Fruit fly (Drosophila melanogaster) whole organism, prepupa: Measurements from ENCODE around the gene CG3546.

Experiments
- Blimp-1 ChIP-seq: fragments of 200-800 bp; sonication (Bioruptor generic); optimal IDR thresholded peaks from 3 replicates; lab custom pipeline; 2017; ENCODE audit warnings: missing biosample characterization, missing genetic modification characterization, mild to moderate bottlenecking, moderate library complexity, missing genetic modification reagents
- CG10631 ChIP-seq: fragments of 200-800 bp; sonication (Bioruptor generic); optimal IDR thresholded peaks from 2 replicates; lab custom pipeline; 2016; ENCODE audit warnings: missing biosample characterization, missing genetic modification characterization
- CG10669 ChIP-seq: fragments of 200-800 bp; sonication (Bioruptor generic); optimal IDR thresholded peaks from 3 replicates; lab custom pipeline; 2018; ENCODE audit warnings: missing biosample characterization, mild to moderate bottlenecking, missing genetic modification characterization, moderate library complexity
- CG11294 ChIP-seq: fragments of 200-800 bp; sonication (Bioruptor generic); IDR thresholded peaks from 2 replicates; pipeline ENCODE4 v1.3.6; 2022; ENCODE audit warnings: missing biosample characterization, missing genetic modification characterization
- CG11762 ChIP-seq: fragments of 200-800 bp; sonication (Bioruptor generic); optimal IDR thresholded peaks from 3 replicates; lab custom pipeline; 2016; ENCODE audit warnings: missing biosample characterization, missing genetic modification characterization; ENCODE audit not compliant: insufficient read depth
- CG11902 ChIP-seq: fragments of 200-800 bp; sonication (Bioruptor generic); optimal IDR thresholded peaks from 3 replicates; lab custom pipeline; 2016; ENCODE audit warnings: missing biosample characterization, missing genetic modification characterization
- CG15336 ChIP-seq: fragments of 200-800 bp; sonication (Bioruptor generic); IDR thresholded peaks from 2 replicates; pipeline ENCODE4 v1.3.6; 2022; ENCODE audit warnings: missing biosample characterization, missing genetic modification characterization
- CG1621 ChIP-seq: fragments of 200-800 bp; sonication (Bioruptor generic); optimal IDR thresholded peaks from 3 replicates; lab custom pipeline; 2018; ENCODE audit warnings: missing biosample characterization, mild to moderate bottlenecking, missing genetic modification characterization
- CG16779 ChIP-seq: fragments of 200-800 bp; sonication (Bioruptor generic); optimal IDR thresholded peaks from 3 replicates; lab custom pipeline; 2017; ENCODE audit warnings: missing biosample characterization, mild to moderate bottlenecking, missing genetic modification characterization
- CG31627 ChIP-seq: fragments of 200-800 bp; sonication (Bioruptor generic); optimal IDR thresholded peaks from 3 replicates; lab custom pipeline; 2016; ENCODE audit warnings: missing biosample characterization, missing genetic modification characterization
- CG32006 ChIP-seq: fragments of 200-800 bp; sonication (Bioruptor generic); optimal IDR thresholded peaks from 3 replicates; lab custom pipeline; 2017; ENCODE audit warnings: missing biosample characterization, mild to moderate bottlenecking, missing genetic modification characterization
- CG34406 ChIP-seq: fragments of 200-800 bp; sonication (Bioruptor generic); optimal IDR thresholded peaks from 3 replicates; lab custom pipeline; 2016; ENCODE audit warnings: missing biosample characterization, missing genetic modification characterization
- CG4318 ChIP-seq: fragments of 200-800 bp; sonication (Bioruptor generic); optimal IDR thresholded peaks from 3 replicates; lab custom pipeline; 2017; ENCODE audit warnings: missing biosample characterization, mild to moderate bottlenecking, missing genetic modification characterization
- CG6163 ChIP-seq: fragments of 200-800 bp; sonication (Bioruptor generic); IDR thresholded peaks from 3 replicates; pipeline ENCODE4 v1.3.6; 2022; ENCODE audit warnings: missing biosample characterization, missing genetic modification characterization
- CG6792 ChIP-seq: fragments of 200-800 bp; sonication (Bioruptor generic); optimal IDR thresholded peaks from 3 replicates; lab custom pipeline; 2016; ENCODE audit warnings: missing biosample characterization, missing genetic modification characterization
- CG7368 ChIP-seq: fragments of 200-800 bp; sonication (Bioruptor generic); optimal IDR thresholded peaks from 3 replicates; lab custom pipeline; 2016; ENCODE audit warnings: missing biosample characterization, missing genetic modification characterization
- CG8119 ChIP-seq: fragments of 200-800 bp; sonication (Bioruptor generic); IDR thresholded peaks from 3 replicates; pipeline ENCODE4 v1.3.6; 2022; ENCODE audit warnings: missing biosample characterization, missing genetic modification characterization
- CG8632 ChIP-seq: fragments of 200-800 bp; sonication (Bioruptor generic); optimal IDR thresholded peaks from 3 replicates; lab custom pipeline; 2016; ENCODE audit warnings: missing biosample characterization, missing genetic modification characterization
- Eip75B ChIP-seq: fragments of 200-800 bp; sonication (Bioruptor generic); optimal IDR thresholded peaks from 3 replicates; lab custom pipeline; 2016; ENCODE audit warnings: missing biosample characterization, missing genetic modification characterization
- Eip78C ChIP-seq: fragments of 200-800 bp; sonication (Bioruptor generic); peaks from one replicate; lab custom pipeline; 2016; ENCODE audit warnings: missing biosample characterization, missing genetic modification characterization
- Ets21C ChIP-seq: fragments of 200-800 bp; sonication (Bioruptor generic); optimal IDR thresholded peaks from 3 replicates; lab custom pipeline; 2016; ENCODE audit warnings: missing biosample characterization, missing genetic modification characterization
- Ets96B ChIP-seq: fragments of 200-800 bp; optimal IDR thresholded peaks from 2 replicates; lab custom pipeline; 2019; ENCODE audit warnings: missing biosample characterization, mild to moderate bottlenecking, missing genetic modification characterization, moderate library complexity
- Gug ChIP-seq: fragments of 200-800 bp; sonication (Bioruptor generic); IDR thresholded peaks from 2 replicates; pipeline ENCODE4 v1.3.6; 2022; ENCODE audit warnings: missing biosample characterization, missing genetic modification characterization
- Hr38 ChIP-seq: sonication (Bioruptor generic); optimal IDR thresholded peaks from 2 replicates; lab custom pipeline; 2016; ENCODE audit warnings: missing biosample characterization, missing genetic modification characterization
- Hr39 ChIP-seq: fragments of 200-800 bp; sonication (Bioruptor generic); optimal IDR thresholded peaks from 2 replicates; lab custom pipeline; 2016; ENCODE audit warnings: missing biosample characterization, missing genetic modification characterization
- Hr4 ChIP-seq: fragments of 200-800 bp; sonication (Bioruptor generic); optimal IDR thresholded peaks from 3 replicates; lab custom pipeline; 2016; ENCODE audit warnings: missing biosample characterization, missing genetic modification characterization
- Met ChIP-seq: fragments of 200-800 bp; sonication (Bioruptor generic); optimal IDR thresholded peaks from 3 replicates; lab custom pipeline; 2016; ENCODE audit warnings: missing biosample characterization, missing genetic modification characterization
- OdsH ChIP-seq: fragments of 200-800 bp; sonication (Bioruptor generic); optimal IDR thresholded peaks from 3 replicates; lab custom pipeline; 2016; ENCODE audit warnings: missing biosample characterization, missing genetic modification characterization
- Smox ChIP-seq: fragments of 200-800 bp; sonication (Bioruptor generic); optimal IDR thresholded peaks from 3 replicates; lab custom pipeline; 2016; ENCODE audit warnings: missing biosample characterization, missing genetic modification characterization
- Sox14 ChIP-seq: fragments of 200-800 bp; sonication (Bioruptor generic); optimal IDR thresholded peaks from 3 replicates; lab custom pipeline; 2016; ENCODE audit warnings: missing biosample characterization, missing genetic modification characterization
- achi ChIP-seq: fragments of 200-800 bp; sonication (Bioruptor generic); optimal IDR thresholded peaks from 3 replicates; lab custom pipeline; 2016; ENCODE audit warnings: missing biosample characterization, missing genetic modification characterization
- acj6 ChIP-seq: fragments of 200-800 bp; sonication (Bioruptor generic); optimal IDR thresholded peaks from 3 replicates; lab custom pipeline; 2016; ENCODE audit warnings: missing biosample characterization, missing genetic modification characterization
- cyc ChIP-seq: fragments of 200-800 bp; sonication (Bioruptor generic); optimal IDR thresholded peaks from 3 replicates; lab custom pipeline; 2016; ENCODE audit warnings: missing biosample characterization, missing genetic modification characterization
- dsx ChIP-seq: fragments of 200-800 bp; optimal IDR thresholded peaks from 3 replicates; lab custom pipeline; 2019; ENCODE audit warnings: missing biosample characterization, mild to moderate bottlenecking, missing genetic modification characterization, moderate library complexity; ENCODE audit not compliant: poor library complexity, severe bottlenecking
- eg ChIP-seq: fragments of 200-800 bp; sonication (Bioruptor generic); IDR thresholded peaks from 3 replicates; pipeline ENCODE4 v1.3.6; 2022; ENCODE audit warnings: missing biosample characterization, missing genetic modification characterization
- esn ChIP-seq: fragments of 200-800 bp; sonication (Bioruptor generic); optimal IDR thresholded peaks from 2 replicates; lab custom pipeline; 2016; ENCODE audit warnings: missing biosample characterization, mild to moderate bottlenecking, missing genetic modification characterization, moderate library complexity
- fkh ChIP-seq: fragments of 200-800 bp; sonication (Bioruptor generic); optimal IDR thresholded peaks from 3 replicates; lab custom pipeline; 2017; ENCODE audit warnings: missing biosample characterization, mild to moderate bottlenecking, missing genetic modification characterization, moderate library complexity
- net ChIP-seq: fragments of 200-800 bp; sonication (Bioruptor generic); optimal IDR thresholded peaks from 3 replicates; lab custom pipeline; 2016; ENCODE audit warnings: missing biosample characterization, missing genetic modification characterization
- pdm3 ChIP-seq: fragments of 200-800 bp; sonication (Bioruptor generic); optimal IDR thresholded peaks from 3 replicates; lab custom pipeline; 2016; ENCODE audit warnings: missing biosample characterization, missing genetic modification characterization
- spab ChIP-seq: fragments of 200-800 bp; sonication (Bioruptor generic); optimal IDR thresholded peaks from 2 replicates; lab custom pipeline; 2017; ENCODE audit warnings: missing biosample characterization, mild to moderate bottlenecking, missing genetic modification characterization, missing genetic modification reagents
- ss ChIP-seq, 2 experiments: fragments of 200-800 bp; sonication (Bioruptor generic); optimal IDR thresholded peaks; 2 replicates in 1 of 2; 3 replicates in 1 of 2; lab custom pipeline; 2017 to 2018; ENCODE audit warnings: mild to moderate bottlenecking in 2 of 2, missing biosample characterization in 2 of 2, missing genetic modification characterization in 2 of 2, moderate library complexity in 1 of 2
- svp ChIP-seq: fragments of 200-800 bp; sonication (Bioruptor generic); peaks from one replicate; lab custom pipeline; 2016; ENCODE audit warnings: missing biosample characterization, missing genetic modification characterization
- topi ChIP-seq: fragments of 200-800 bp; sonication (Bioruptor generic); optimal IDR thresholded peaks from 3 replicates; lab custom pipeline; 2016; ENCODE audit warnings: missing biosample characterization, missing genetic modification characterization
- vri ChIP-seq: fragments of 200-800 bp; sonication (Bioruptor generic); optimal IDR thresholded peaks from 3 replicates; lab custom pipeline; 2016; ENCODE audit warnings: missing biosample characterization, mild to moderate bottlenecking, missing genetic modification characterization

CG3546 gene

DNA sequence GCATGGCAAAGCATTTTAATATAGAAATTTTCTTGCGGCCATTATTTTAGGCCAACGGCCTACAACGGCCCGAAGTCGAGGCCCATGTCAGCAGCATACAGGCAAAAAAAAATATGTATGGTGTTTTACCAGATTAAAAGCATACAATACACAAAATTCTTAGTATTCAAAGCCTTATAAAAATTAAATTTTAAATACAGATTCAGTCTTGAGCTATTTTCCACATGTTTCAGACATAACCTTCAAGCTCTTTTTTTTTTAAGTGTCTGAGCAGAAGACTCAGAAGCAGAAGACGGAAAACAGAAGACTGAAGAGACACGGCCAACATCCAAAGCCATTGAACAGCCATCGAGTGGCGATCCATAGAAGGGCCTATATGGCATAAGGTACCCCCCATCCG is 23.9 kb downstream of the CG3546 start (continued):
- TF ChIP-seq CG7368 (GFP tag; lab: Kevin White, UChicago) (no peak), pdm3 (GFP tag; lab: Kevin White, UChicago) (no peak), svp (GFP tag; lab: Kevin White, UChicago) (peak; percentile 43), CG4318 (GFP tag; lab: Kevin White, UChicago) (no peak), spab (GFP tag; lab: Kevin White, UChicago) (no peak), cyc (GFP tag; lab: Kevin White, UChicago) (peak; percentile 3), CG11902 (GFP tag; lab: Kevin White, UChicago) (no peak), fkh (no peak), CG8119 (GFP tag; lab: Robert Waterston, UW) (0 out of 3 replicates have a peak, but pooled peaks have one; percentile 18), Gug (GFP tag; lab: Robert Waterston, UW) (no peak), CG15336 (GFP tag; lab: Robert Waterston, UW) (peak; percentile 23; the same call in 1 of the 2 replicates), topi (peak; percentile 24), net (GFP tag; lab: Kevin White, UChicago) (no peak), CG11294 (GFP tag; lab: Robert Waterston, UW) (no peak), vri (GFP tag; lab: Kevin White, UChicago) (no peak), esn (peak; percentile 26), Ets96B (tag; lab: Kevin White, UChicago) (no peak), CG16779 (tag; lab: Kevin White, UChicago) (no peak), OdsH (GFP tag; lab: Kevin White, UChicago) (peak; percentile 4), Blimp-1 (GFP tag; lab: Kevin White, UChicago) (no peak), CG8632 (GFP tag; lab: Kevin White, UChicago) (no peak), ss (GFP tag; optimal IDR thresholded peaks at IDR 0.05; lab: Kevin White, UChicago) (no peak), Hr38 (GFP tag; lab: Kevin White, UChicago) (no peak), Hr39 (GFP tag; lab: Kevin White, UChicago) (no peak), Ets21C (GFP tag; lab: Kevin White, UChicago) (no peak)

- no peak for TF ChIP-seq Met (GFP tag; lab: Kevin White, UChicago)
- peak; percentile 45; the same call in 1 of the 3 replicates for TF ChIP-seq CG6163 (GFP tag; lab: Robert Waterston, UW)
- no peak for TF ChIP-seq Sox14 (GFP tag; lab: Kevin White, UChicago)
- peak; percentile 74 for TF ChIP-seq CG15336 (GFP tag; lab: Robert Waterston, UW)
- no peak for TF ChIP-seq OdsH (GFP tag; lab: Kevin White, UChicago)
- no peak for TF ChIP-seq CG34406 (GFP tag; lab: Kevin White, UChicago)
- TF ChIP-seq CG8119 (GFP tag; lab: Robert Waterston, UW), result peak; percentile 67
- TF ChIP-seq eg (GFP tag; lab: Robert Waterston, UW), result peak; percentile 48; the same call in 1 of the 3 replicates
- TF ChIP-seq CG4318 (GFP tag; lab: Kevin White, UChicago), result peak; percentile 7
- no peak for TF ChIP-seq Smox (GFP tag; lab: Kevin White, UChicago)
- TF ChIP-seq Hr4, result peak; percentile 16
- no peak for TF ChIP-seq CG10631 (GFP tag; lab: Kevin White, UChicago)
- peak; percentile 57 for TF ChIP-seq Eip78C (GFP tag; lab: Kevin White, UChicago)
- TF ChIP-seq CG32006 (GFP tag; lab: Kevin White, UChicago), result peak; percentile 56
These were observed 24.6 kb downstream of the CG3546 start for dm6 chrX:4582422-4582821.

DNA sequence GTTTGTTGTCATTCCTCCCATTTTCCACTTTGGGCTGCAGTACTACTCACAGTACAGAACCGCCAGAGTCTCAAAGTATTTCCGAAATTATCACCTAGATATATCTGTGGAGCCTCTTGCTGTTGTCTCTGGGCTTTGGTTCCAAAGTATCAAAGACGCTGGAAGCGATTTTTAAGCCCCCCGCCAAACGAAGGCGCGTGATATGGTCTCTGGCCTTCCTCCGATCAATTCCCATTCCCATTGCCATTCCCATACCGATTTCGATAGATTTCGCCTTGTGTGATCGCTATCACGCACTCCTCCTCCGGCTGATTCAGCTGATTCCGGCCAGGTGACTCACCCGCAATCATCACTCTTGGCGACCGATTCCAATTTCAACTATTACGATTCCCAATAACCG is 29.7 kb downstream of the CG3546 start:
- TF ChIP-seq dsx (GFP tag; lab: Kevin White, UChicago) (no peak), CG10669 (GFP tag; lab: Kevin White, UChicago) (no peak), Met (GFP tag; lab: Kevin White, UChicago) (no peak), spab (GFP tag; lab: Kevin White, UChicago) (no peak), Gug (GFP tag; lab: Robert Waterston, UW) (no peak), acj6 (no peak), CG6163 (GFP tag; lab: Robert Waterston, UW) (no peak), eg (GFP tag; lab: Robert Waterston, UW) (no peak), CG11762 (GFP tag; lab: Kevin White, UChicago) (no peak), CG16779 (tag; lab: Kevin White, UChicago) (no peak), Eip75B (GFP tag; lab: Kevin White, UChicago) (no peak), Sox14 (GFP tag; lab: Kevin White, UChicago) (no peak), cyc (GFP tag; lab: Kevin White, UChicago) (no peak), CG1621 (tag; lab: Kevin White, UChicago) (no peak), ss (GFP tag; optimal IDR thresholded peaks at IDR 0.05; lab: Kevin White, UChicago) (no peak), achi (GFP tag; lab: Kevin White, UChicago) (no peak), Hr38 (GFP tag; lab: Kevin White, UChicago) (no peak), CG7368 (GFP tag; lab: Kevin White, UChicago) (no peak), CG31627 (GFP tag; lab: Kevin White, UChicago) (no peak), CG6792 (GFP tag; lab: Kevin White, UChicago) (no peak)
- TF ChIP-seq, all 60 proteins: peak for 0
